Worm (Caenorhabditis elegans) whole organism, L1 larva: Measurements from ENCODE around the gene B0303.4.

Experiments
- ceh-90 ChIP-seq: sonication (generic microtip); optimal IDR thresholded peaks from 2 replicates; lab custom pipeline; 2016; ENCODE audit warnings: missing genetic modification characterization, missing compliant biosample characterization
- efl-1 ChIP-seq, 4 experiments: fragments of 150-350 bp; optimal IDR thresholded peaks in 3 of 4; peaks in 1 of 4; 1 replicate in 1 of 4; 2 replicates in 3 of 4; lab custom pipeline; 2014; ENCODE audit warnings: missing biosample characterization in 2 of 4, missing genetic modification characterization in 2 of 4, missing genetic modification reagents in 2 of 4
- fkh-10 ChIP-seq: sonication (generic microtip); optimal IDR thresholded peaks from 2 replicates; lab custom pipeline; 2017; ENCODE audit warnings: missing biosample characterization, missing genetic modification reagents, missing genetic modification characterization
- sptf-1 ChIP-seq: fragments of 150-350 bp; optimal IDR thresholded peaks from 2 replicates; lab custom pipeline; 2014; ENCODE audit warnings: missing biosample characterization, missing genetic modification characterization
- unc-130 ChIP-seq: fragments of 150-350 bp; optimal IDR thresholded peaks from 2 replicates; lab custom pipeline; 2017; ENCODE audit warnings: missing biosample characterization, missing genetic modification characterization, inconsistent platforms

B0303.4 gene

ce11 chrIII:8741276-8741860 lies 51.7 kb downstream of the B0303.4 start, which contains the start of gene pdhk-2 (continued):
- TF ChIP-seq sptf-1 (tag; lab: Kevin White, UChicago) = no peak

- TF ChIP-seq efl-1 (optimal IDR thresholded peaks at IDR 0.05; lab: Kevin White, UChicago) (no peak), efl-1 (GFP tag; optimal IDR thresholded peaks at IDR 0.05 in 1 of 2; lab: Kevin White, UChicago) (peak in 1 of 2 experiments; percentile 91), unc-130 (no peak)
- TF ChIP-seq, all 84 proteins: peak for 1
These were observed 52.3 kb downstream of the B0303.4 start for ce11 chrIII:8741955-8742354.

- TF ChIP-seq efl-1 (optimal IDR thresholded peaks at IDR 0.05; lab: Kevin White, UChicago) (no peak), efl-1 (GFP tag; optimal IDR thresholded peaks at IDR 0.05 in 1 of 2; lab: Kevin White, UChicago) (peak in 1 of 2 experiments; percentile 72), fkh-10 (GFP tag; lab: Kevin White, UChicago) (peak; percentile 70), ceh-90 (tag; lab: Kevin White, UChicago) (no peak)
These were observed 52.9 kb downstream of the B0303.4 start for ce11 chrIII:8742584-8742983.
